Worm (Caenorhabditis elegans): ENCODE data around the gene chil-2.

Gene chil-2

ce11 chrII:9855620-9856019, 18.8 kb downstream of the chil-2 start, which contains the start of gene chil-4:
Gene chil-4 (minus strand): TSS chrII:9855720.
- no peak for TF ChIP-seq W03F9.2 (tag; optimal IDR thresholded peaks at IDR 0.05)
- no peak for TF ChIP-seq him-1 (tag; optimal IDR thresholded peaks at IDR 0.05)
- no peak for TF ChIP-seq dao-5 (tag; optimal IDR thresholded peaks at IDR 0.05)

ce11 chrII:9850945-9851344, 23.5 kb downstream of the chil-2 start, which contains the start of gene ZK938.10:
Gene ZK938.10 (minus strand): TSS chrII:9851045.
- TF ChIP-seq dao-5 (tag; optimal IDR thresholded peaks at IDR 0.05) (no peak), him-1 (tag; optimal IDR thresholded peaks at IDR 0.05) (no peak), W03F9.2 (tag; optimal IDR thresholded peaks at IDR 0.05) (no peak)

ce11 chrII:9849497-9849896, 24.9 kb downstream of the chil-2 start, which contains the start of gene old-2:
Gene old-2 (minus strand): TSS chrII:9849597.
- no peak for TF ChIP-seq dao-5 (tag; optimal IDR thresholded peaks at IDR 0.05)
- TF ChIP-seq him-1 (tag; optimal IDR thresholded peaks at IDR 0.05), result no peak
- TF ChIP-seq W03F9.2 (tag; optimal IDR thresholded peaks at IDR 0.05), result no peak

DNA sequence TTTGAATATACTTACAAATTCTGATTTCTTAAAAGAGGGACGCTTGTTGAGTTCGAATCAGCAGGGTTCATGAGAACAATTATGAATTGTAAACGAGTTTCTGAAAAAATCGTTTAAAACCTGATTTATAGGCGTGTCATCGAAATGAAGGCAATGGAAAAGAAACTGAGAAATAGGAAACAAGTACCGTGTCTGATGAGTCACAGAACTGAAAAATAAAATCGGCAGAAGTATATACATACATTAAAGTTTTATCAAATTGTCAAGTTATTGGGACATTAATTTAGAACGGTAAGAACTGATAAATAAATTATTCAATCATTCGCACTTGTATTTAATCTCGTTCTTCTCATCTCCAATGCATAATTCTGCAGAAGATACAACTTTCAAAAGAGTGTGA, 29.2 kb downstream of the chil-2 start, which contains the start of gene chil-9:
chil-9 (minus strand) TSS at position 101 of the 400 bp plus-strand sequence.
- no peak for TF ChIP-seq him-1 (tag; optimal IDR thresholded peaks at IDR 0.05)
- TF ChIP-seq W03F9.2 (tag; optimal IDR thresholded peaks at IDR 0.05), result no peak
- no peak for TF ChIP-seq dao-5 (tag; optimal IDR thresholded peaks at IDR 0.05)

DNA sequence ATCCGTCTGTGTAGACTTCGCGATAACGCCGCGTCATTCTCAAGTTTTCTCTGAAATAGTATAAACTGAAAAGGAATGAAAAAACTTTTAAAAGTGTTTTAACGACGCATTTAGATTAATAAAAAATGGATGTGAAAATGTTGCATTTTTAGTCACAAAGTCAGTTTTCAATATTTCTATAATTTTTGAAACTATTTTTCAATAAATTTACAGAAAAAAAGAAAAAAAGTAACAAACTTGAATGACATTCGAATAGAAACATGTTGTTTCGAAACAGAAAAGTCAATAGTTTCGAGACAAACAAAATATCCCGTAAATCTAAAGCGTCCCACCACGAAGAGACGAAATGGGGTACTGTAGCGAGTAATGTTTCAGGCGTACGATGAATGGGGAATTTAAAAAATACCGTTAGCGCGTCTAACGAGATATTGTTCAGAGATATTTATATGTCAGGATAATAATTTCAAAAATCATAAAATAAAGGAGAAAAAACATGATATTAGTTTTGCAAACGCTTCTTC, 32.4 kb downstream of the chil-2 start, which contains the start of gene rnh-1.2:
rnh-1.2 (minus strand) TSS at position 51 of the 521 bp plus-strand sequence.
- no peak for TF ChIP-seq W03F9.2 (tag; optimal IDR thresholded peaks at IDR 0.05)

DNA sequence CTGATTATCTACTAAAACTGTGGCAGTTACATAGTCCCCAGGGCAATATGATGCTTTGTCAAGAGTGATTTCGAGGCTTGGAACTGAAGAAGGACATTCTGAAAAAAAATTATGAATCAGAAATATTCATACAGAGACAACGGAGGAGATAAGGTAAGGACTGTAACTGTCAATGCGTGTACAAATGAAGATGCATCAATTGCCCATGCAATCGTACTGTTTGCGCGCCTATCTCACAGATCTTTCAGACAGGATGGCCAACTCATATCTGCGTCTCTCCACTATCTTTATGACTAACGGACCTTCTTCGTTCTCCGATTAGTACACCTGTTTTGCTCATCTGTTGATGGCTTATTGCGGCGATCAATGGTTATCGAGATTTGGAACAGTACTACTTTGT, 34.1 kb downstream of the chil-2 start, which contains the start of gene ZK938.11:
ZK938.11 (minus strand) TSS at position 101 of the 400 bp plus-strand sequence.
- TF ChIP-seq him-1 (tag; optimal IDR thresholded peaks at IDR 0.05) (no peak), W03F9.2 (tag; optimal IDR thresholded peaks at IDR 0.05) (no peak), dao-5 (tag; optimal IDR thresholded peaks at IDR 0.05) (no peak)

- TF ChIP-seq W03F9.2 (tag; optimal IDR thresholded peaks at IDR 0.05), result no peak
- TF ChIP-seq him-1 (tag; optimal IDR thresholded peaks at IDR 0.05), result no peak
- no peak for TF ChIP-seq dao-5 (tag; optimal IDR thresholded peaks at IDR 0.05)
Measured at ce11 chrII:9838260-9838935, 36.0 kb downstream of the chil-2 start, which contains the start of gene arrd-4. Gene arrd-4 (minus strand): TSS chrII:9838310.

- TF ChIP-seq W03F9.2 (tag; optimal IDR thresholded peaks at IDR 0.05) (no peak), dao-5 (tag; optimal IDR thresholded peaks at IDR 0.05) (no peak), him-1 (tag; optimal IDR thresholded peaks at IDR 0.05) (no peak)
Measured at ce11 chrII:9835958-9836357, 38.5 kb downstream of the chil-2 start.

- TF ChIP-seq him-1 (tag; optimal IDR thresholded peaks at IDR 0.05), result no peak
- TF ChIP-seq dao-5 (tag; optimal IDR thresholded peaks at IDR 0.05), result no peak
- TF ChIP-seq W03F9.2 (tag; optimal IDR thresholded peaks at IDR 0.05), result no peak
Measured at ce11 chrII:9834921-9835320, 39.5 kb downstream of the chil-2 start, which contains the start of gene arrd-5. Gene arrd-5 (plus strand): TSS chrII:9835221.

- no peak for TF ChIP-seq dao-5 (tag; optimal IDR thresholded peaks at IDR 0.05)
- no peak for TF ChIP-seq him-1 (tag; optimal IDR thresholded peaks at IDR 0.05)
- TF ChIP-seq W03F9.2 (tag; optimal IDR thresholded peaks at IDR 0.05), result no peak
Measured at ce11 chrII:9833855-9834254, 40.6 kb downstream of the chil-2 start, which contains the start of gene ZK938.3. Gene ZK938.3 (minus strand): TSS chrII:9833955.

DNA sequence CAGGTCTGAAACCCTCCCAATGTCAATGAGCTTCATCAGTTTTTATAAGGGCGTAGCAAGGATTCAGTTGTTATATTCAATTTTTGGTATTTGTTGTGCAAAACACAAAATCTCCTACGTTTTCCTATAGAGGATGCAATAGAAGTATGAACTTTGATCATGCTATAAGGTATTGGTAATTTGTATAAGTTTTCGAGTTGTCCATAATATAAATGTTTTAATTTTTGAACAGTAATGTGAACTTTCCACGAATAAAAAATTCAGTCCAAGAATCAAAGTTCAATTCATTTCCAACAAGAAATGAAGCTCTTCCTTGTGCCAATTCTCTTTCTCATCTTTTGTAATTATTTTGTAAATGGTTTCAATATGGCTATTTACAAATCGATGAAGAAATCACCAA, 43.4 kb downstream of the chil-2 start, which contains the start of gene ZK938.12:
ZK938.12 (plus strand) TSS at position 301 of the 400 bp plus-strand sequence.
- no peak for TF ChIP-seq dao-5 (tag; optimal IDR thresholded peaks at IDR 0.05)
- TF ChIP-seq him-1 (tag; optimal IDR thresholded peaks at IDR 0.05), result no peak
- no peak for TF ChIP-seq W03F9.2 (tag; optimal IDR thresholded peaks at IDR 0.05)

DNA sequence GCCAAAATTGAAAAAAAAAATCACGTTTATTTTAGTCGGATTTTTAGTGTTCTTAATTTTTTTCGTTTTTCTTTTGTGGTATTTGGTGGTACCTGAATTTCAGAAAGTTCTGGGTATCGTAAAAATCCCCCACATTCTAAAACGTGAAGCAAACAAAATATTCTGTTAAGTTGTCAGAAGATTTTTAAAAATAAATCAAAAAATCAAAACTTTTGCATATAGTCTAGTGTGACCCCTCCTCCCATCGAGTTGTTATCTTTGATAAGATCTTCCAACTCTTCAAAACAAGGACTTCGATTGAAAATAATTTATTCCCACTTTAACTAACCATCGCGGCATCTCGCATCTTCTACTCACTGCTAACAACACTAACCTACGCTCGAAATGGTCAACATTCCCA, 45.3 kb downstream of the chil-2 start, which contains the start of gene ZK938.1:
ZK938.1 (plus strand) TSS at position 301 of the 400 bp plus-strand sequence.
- no peak for TF ChIP-seq him-1 (tag; optimal IDR thresholded peaks at IDR 0.05)
- TF ChIP-seq W03F9.2 (tag; optimal IDR thresholded peaks at IDR 0.05), result no peak
- TF ChIP-seq dao-5 (tag; optimal IDR thresholded peaks at IDR 0.05), result no peak

DNA sequence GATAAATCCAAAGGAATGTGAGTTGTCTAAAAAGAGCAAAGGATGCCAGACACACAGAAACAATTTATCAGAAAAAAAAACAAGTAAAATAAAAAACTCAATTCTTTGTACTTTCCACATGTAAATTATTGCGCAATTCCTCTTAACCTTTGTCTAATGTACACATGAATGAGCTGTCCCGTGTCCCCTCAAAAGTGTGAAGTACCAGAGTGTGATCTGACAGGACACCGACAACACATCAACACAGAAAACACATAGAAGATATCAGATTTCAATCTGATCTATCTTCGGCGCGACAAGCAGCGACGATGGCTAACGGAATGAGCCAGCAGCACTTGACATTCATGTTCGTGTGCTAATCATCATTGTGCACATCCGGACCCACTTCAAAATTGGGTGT, 45.9 kb downstream of the chil-2 start:
- no peak for TF ChIP-seq him-1 (tag; optimal IDR thresholded peaks at IDR 0.05)
- TF ChIP-seq W03F9.2 (tag; optimal IDR thresholded peaks at IDR 0.05), result no peak
- no peak for TF ChIP-seq dao-5 (tag; optimal IDR thresholded peaks at IDR 0.05)

- TF ChIP-seq him-1 (tag; optimal IDR thresholded peaks at IDR 0.05), result no peak
- no peak for TF ChIP-seq W03F9.2 (tag; optimal IDR thresholded peaks at IDR 0.05)
- TF ChIP-seq dao-5 (tag; optimal IDR thresholded peaks at IDR 0.05), result no peak
Measured at ce11 chrII:9827852-9828251, 46.6 kb downstream of the chil-2 start, which contains the start of gene eyg-1. Gene eyg-1 (minus strand): TSS chrII:9827952.

Measured in whole organism, L4/young adult.